Worm (Caenorhabditis elegans) whole organism, L4/young adult: Measurements from ENCODE around the gene set-15.

ENCODE experiments used
- dao-5 ChIP-seq: sonication (generic microtip); optimal IDR thresholded peaks from 2 replicates; lab custom pipeline; 2016; ENCODE audit warnings: missing genotype, missing genetic modification characterization, moderate library complexity, missing compliant biosample characterization
- him-1 ChIP-seq: sonication (generic microtip); optimal IDR thresholded peaks from 2 replicates; lab custom pipeline; 2016; ENCODE audit warnings: missing genotype, missing genetic modification reagents, missing genetic modification characterization, missing compliant biosample characterization

- TF ChIP-seq dao-5 (tag; lab: Kevin White, UChicago) (no peak), him-1 (no peak)
These were observed 35.9 kb downstream of the set-15 start, which contains the start of gene hoe-1 for ce11 chrIV:4744167-4744566.
